Worm (Caenorhabditis elegans) whole organism, young adult: ENCODE results near the gene col-145.
A peak's percentile ranks its signal among the peaks of the same experiment; 100 is the strongest.

Experiments
- B0261.1 ChIP-seq: sonication (generic microtip); optimal IDR thresholded peaks from 2 replicates; lab custom pipeline; 2016; ENCODE audit warnings: mild to moderate bottlenecking, missing genetic modification characterization, moderate library complexity, missing compliant biosample characterization
- F39B2.1 ChIP-seq: fragments of 200-800 bp; sonication (Bioruptor generic); IDR thresholded peaks from 2 replicates; pipeline ENCODE4 v1.3.6; 2022; ENCODE audit warnings: missing genetic modification reagents, missing genetic modification characterization, missing compliant biosample characterization
- F52B5.7 ChIP-seq: sonication (generic microtip); optimal IDR thresholded peaks from 2 replicates; lab custom pipeline; 2016; ENCODE audit warnings: mild to moderate bottlenecking, missing genetic modification characterization, missing compliant biosample characterization
- F55B11.4 ChIP-seq: sonication (generic microtip); optimal IDR thresholded peaks from 2 replicates; lab custom pipeline; 2016; ENCODE audit warnings: missing compliant biosample characterization, missing genetic modification characterization, borderline replicate concordance; ENCODE audit not compliant: insufficient read depth
- F57C9.4 ChIP-seq: sonication (generic microtip); optimal IDR thresholded peaks from 2 replicates; lab custom pipeline; 2017; ENCODE audit warnings: mild to moderate bottlenecking, missing genetic modification characterization, missing compliant biosample characterization
- K12H6.12 ChIP-seq: fragments of 200-800 bp; sonication (Bioruptor generic); optimal IDR thresholded peaks from 2 replicates; lab custom pipeline; 2018; ENCODE audit warnings: mild to moderate bottlenecking, missing genetic modification characterization, missing compliant biosample characterization
- T07F8.4 ChIP-seq: sonication (generic microtip); optimal IDR thresholded peaks from 2 replicates; lab custom pipeline; 2016; ENCODE audit warnings: mild to moderate bottlenecking, missing genetic modification characterization, moderate library complexity, missing compliant biosample characterization
- Y53F4B.3 ChIP-seq: fragments of 200-800 bp; sonication (Bioruptor generic); IDR thresholded peaks from 2 replicates; pipeline ENCODE4 v1.3.6; 2022; ENCODE audit warnings: missing genetic modification reagents, missing genetic modification characterization, missing compliant biosample characterization
- Y56A3A.18 ChIP-seq: fragments of 200-800 bp; sonication (Bioruptor generic); IDR thresholded peaks from 2 replicates; pipeline ENCODE4 v1.3.6; 2022; ENCODE audit warnings: missing genetic modification reagents, missing genetic modification characterization, missing compliant biosample characterization
- Y79H2A.3 ChIP-seq: fragments of 200-800 bp; sonication (Bioruptor generic); conservative IDR thresholded peaks from 2 replicates; pipeline ENCODE4 v1.3.6; 2022; ENCODE audit warnings: missing genetic modification reagents, missing genetic modification characterization, missing compliant biosample characterization
- ZK185.1 ChIP-seq: sonication (generic microtip); optimal IDR thresholded peaks from 2 replicates; lab custom pipeline; 2016; ENCODE audit warnings: mild to moderate bottlenecking, missing genetic modification characterization, missing compliant biosample characterization; ENCODE audit not compliant: poor library complexity, severe bottlenecking
- ama-1 ChIP-seq, 3 experiments: fragments of 150-350 bp in 1 of 3; sonication (generic microtip) in 2 of 3; optimal IDR thresholded peaks; 2 replicates each; lab custom pipeline; 2014 to 2018; ENCODE audit warnings: missing biosample characterization in 2 of 3, missing genetic modification characterization in 2 of 3, missing genetic modification reagents in 2 of 3
- aptf-2 ChIP-seq: fragments of 200-800 bp; sonication (Bioruptor generic); conservative IDR thresholded peaks from 2 replicates; pipeline ENCODE4 v1.3.6; 2022; ENCODE audit warnings: missing genetic modification reagents, missing genetic modification characterization, missing compliant biosample characterization
- atf-7 ChIP-seq: sonication (generic microtip); optimal IDR thresholded peaks from 2 replicates; lab custom pipeline; 2017; ENCODE audit warnings: mild to moderate bottlenecking, missing genetic modification characterization, missing compliant biosample characterization
- attf-5 ChIP-seq: fragments of 200-800 bp; sonication (Bioruptor generic); optimal IDR thresholded peaks from 2 replicates; lab custom pipeline; 2018; ENCODE audit warnings: mild to moderate bottlenecking, missing genetic modification characterization, missing compliant biosample characterization
- attf-6 ChIP-seq: fragments of 200-800 bp; sonication (Bioruptor generic); IDR thresholded peaks from 2 replicates; pipeline ENCODE4 v1.3.6; 2022; ENCODE audit warnings: missing genetic modification reagents, missing genetic modification characterization, missing compliant biosample characterization
- cebp-2 ChIP-seq: fragments of 200-800 bp; sonication (Bioruptor generic); IDR thresholded peaks from 2 replicates; pipeline ENCODE4 v1.3.6; 2022; ENCODE audit warnings: missing genetic modification characterization, missing compliant biosample characterization
- ceh-58 ChIP-seq: fragments of 200-800 bp; sonication (Bioruptor generic); IDR thresholded peaks from 2 replicates; pipeline ENCODE4 v1.3.6; 2022; ENCODE audit warnings: missing genetic modification characterization, missing compliant biosample characterization
- ceh-79 ChIP-seq: sonication (generic microtip); optimal IDR thresholded peaks from 2 replicates; lab custom pipeline; 2017; ENCODE audit warnings: mild to moderate bottlenecking, missing genetic modification characterization, missing compliant biosample characterization
- ceh-91 ChIP-seq: fragments of 200-800 bp; sonication (Bioruptor generic); IDR thresholded peaks from 2 replicates; pipeline ENCODE4 v1.3.6; 2022; ENCODE audit warnings: missing genetic modification reagents, missing genetic modification characterization, missing compliant biosample characterization
- dox-1 ChIP-seq: fragments of 200-800 bp; sonication (Bioruptor generic); IDR thresholded peaks from 2 replicates; pipeline ENCODE4 v1.3.6; 2022; ENCODE audit warnings: missing genetic modification reagents, missing genetic modification characterization, missing compliant biosample characterization
- efl-1 ChIP-seq: fragments of 150-350 bp; optimal IDR thresholded peaks from 2 replicates; lab custom pipeline; 2014; ENCODE audit warnings: missing biosample characterization, missing genetic modification reagents, missing genetic modification characterization
- egl-18 ChIP-seq: fragments of 200-800 bp; sonication (Bioruptor generic); IDR thresholded peaks from 2 replicates; pipeline ENCODE4 v1.3.6; 2022; ENCODE audit warnings: missing genetic modification reagents, missing genetic modification characterization, missing compliant biosample characterization
- hmg-1.2 ChIP-seq: fragments of 200-800 bp; sonication (Bioruptor generic); IDR thresholded peaks from 2 replicates; pipeline ENCODE4 v1.3.6; 2022; ENCODE audit warnings: missing genetic modification reagents, missing genetic modification characterization, missing compliant biosample characterization
- hrde-1 ChIP-seq: sonication (generic microtip); optimal IDR thresholded peaks from 2 replicates; lab custom pipeline; 2016; ENCODE audit warnings: missing genetic modification characterization, mild to moderate bottlenecking, missing compliant biosample characterization, moderate library complexity, missing genotype, missing genetic modification reagents, borderline replicate concordance
- lin-26 ChIP-seq: fragments of 200-800 bp; sonication (Bioruptor generic); IDR thresholded peaks from 2 replicates; pipeline ENCODE4 v1.3.6; 2022; ENCODE audit warnings: missing genetic modification reagents, missing genetic modification characterization, missing compliant biosample characterization
- lin-40 ChIP-seq: sonication (generic microtip); optimal IDR thresholded peaks from 2 replicates; lab custom pipeline; 2016; ENCODE audit warnings: missing genetic modification characterization, mild to moderate bottlenecking, missing compliant biosample characterization, missing genotype, missing genetic modification reagents
- lin-54 ChIP-seq: fragments of 200-800 bp; sonication (Bioruptor generic); optimal IDR thresholded peaks from 2 replicates; lab custom pipeline; 2018; ENCODE audit warnings: mild to moderate bottlenecking, missing genetic modification characterization, missing compliant biosample characterization
- lir-1 ChIP-seq: fragments of 200-800 bp; sonication (Bioruptor generic); conservative IDR thresholded peaks from 2 replicates; pipeline ENCODE4 v1.3.6; 2022; ENCODE audit warnings: missing genetic modification reagents, missing genetic modification characterization, missing compliant biosample characterization
- madf-6 ChIP-seq: fragments of 200-800 bp; sonication (Bioruptor generic); IDR thresholded peaks from 2 replicates; pipeline ENCODE4 v1.3.6; 2022; ENCODE audit warnings: missing genetic modification reagents, missing genetic modification characterization, missing compliant biosample characterization
- mcd-1 ChIP-seq: fragments of 200-800 bp; sonication (Bioruptor generic); IDR thresholded peaks from 2 replicates; pipeline ENCODE4 v1.3.6; 2022; ENCODE audit warnings: missing genetic modification reagents, missing genetic modification characterization, missing compliant biosample characterization
- mes-4 ChIP-seq: sonication (generic microtip); optimal IDR thresholded peaks from 2 replicates; lab custom pipeline; 2016; ENCODE audit warnings: missing genotype, missing genetic modification characterization, missing compliant biosample characterization
- nhr-90 ChIP-seq: sonication (generic microtip); optimal IDR thresholded peaks from 2 replicates; lab custom pipeline; 2016; ENCODE audit warnings: missing genotype, mild to moderate bottlenecking, missing genetic modification characterization, missing compliant biosample characterization
- pbrm-1 ChIP-seq: fragments of 200-800 bp; sonication (Bioruptor generic); IDR thresholded peaks from 2 replicates; pipeline ENCODE4 v1.3.6; 2022; ENCODE audit warnings: missing genetic modification reagents, missing genetic modification characterization, missing compliant biosample characterization
- sdz-38 ChIP-seq: sonication (generic microtip); optimal IDR thresholded peaks from 2 replicates; lab custom pipeline; 2016; ENCODE audit warnings: missing genotype, missing genetic modification characterization, missing compliant biosample characterization
- sea-2 ChIP-seq: fragments of 200-800 bp; sonication (Bioruptor generic); IDR thresholded peaks from 2 replicates; pipeline ENCODE4 v1.3.6; 2022; ENCODE audit warnings: missing genetic modification characterization, missing compliant biosample characterization
- snpc-1.1 ChIP-seq: sonication (generic microtip); optimal IDR thresholded peaks from 2 replicates; lab custom pipeline; 2017; ENCODE audit warnings: missing genetic modification characterization, mild to moderate bottlenecking, missing compliant biosample characterization, antibody characterized with exemption, moderate library complexity, missing genotype, missing genetic modification reagents; ENCODE audit not compliant: insufficient read depth
- snpc-3.4 ChIP-seq: sonication (generic microtip); optimal IDR thresholded peaks from 2 replicates; lab custom pipeline; 2017; ENCODE audit warnings: missing genetic modification characterization, mild to moderate bottlenecking, missing compliant biosample characterization, antibody characterized with exemption, moderate library complexity, missing genotype, missing genetic modification reagents
- snpc-4 ChIP-seq, 5 experiments: fragments of 150-350 bp in 1 of 5; sonication (generic microtip) in 4 of 5; optimal IDR thresholded peaks; 2 replicates each; lab custom pipeline; 2014 to 2018; ENCODE audit warnings: missing genetic modification characterization in 5 of 5, missing biosample characterization in 3 of 5, antibody characterized with exemption in 2 of 5, mild to moderate bottlenecking in 2 of 5, missing compliant biosample characterization in 2 of 5, missing genotype in 2 of 5, moderate library complexity in 2 of 5, missing genetic modification reagents in 1 of 5
- tlf-1 ChIP-seq: fragments of 200-800 bp; sonication (Bioruptor generic); optimal IDR thresholded peaks from 2 replicates; lab custom pipeline; 2018; ENCODE audit warnings: mild to moderate bottlenecking, missing genetic modification characterization, missing compliant biosample characterization
- unc-62 ChIP-seq: fragments of 150-350 bp; optimal IDR thresholded peaks from 2 replicates; lab custom pipeline; 2014; ENCODE audit warnings: missing biosample characterization, missing genetic modification reagents, missing genetic modification characterization
- xnd-1 ChIP-seq: sonication (generic microtip); optimal IDR thresholded peaks from 2 replicates; lab custom pipeline; 2016; ENCODE audit warnings: missing genotype, missing genetic modification reagents, missing genetic modification characterization, missing compliant biosample characterization
- ztf-22 ChIP-seq: fragments of 200-800 bp; sonication (Bioruptor generic); optimal IDR thresholded peaks from 2 replicates; lab custom pipeline; 2018; ENCODE audit warnings: mild to moderate bottlenecking, missing genetic modification characterization, moderate library complexity, missing compliant biosample characterization
- ztf-25 ChIP-seq: fragments of 200-800 bp; sonication (Bioruptor generic); IDR thresholded peaks from 2 replicates; pipeline ENCODE4 v1.3.6; 2022; ENCODE audit warnings: missing genetic modification reagents, missing genetic modification characterization, missing compliant biosample characterization
- ztf-28 ChIP-seq: fragments of 200-800 bp; sonication (Bioruptor generic); IDR thresholded peaks from 2 replicates; pipeline ENCODE4 v1.3.6; 2022; ENCODE audit warnings: missing genetic modification reagents, missing genetic modification characterization, missing compliant biosample characterization
- ztf-3 ChIP-seq: fragments of 200-800 bp; sonication (Bioruptor generic); optimal IDR thresholded peaks from 2 replicates; lab custom pipeline; 2018; ENCODE audit warnings: mild to moderate bottlenecking, missing genetic modification characterization, missing compliant biosample characterization

Gene col-145

DNA sequence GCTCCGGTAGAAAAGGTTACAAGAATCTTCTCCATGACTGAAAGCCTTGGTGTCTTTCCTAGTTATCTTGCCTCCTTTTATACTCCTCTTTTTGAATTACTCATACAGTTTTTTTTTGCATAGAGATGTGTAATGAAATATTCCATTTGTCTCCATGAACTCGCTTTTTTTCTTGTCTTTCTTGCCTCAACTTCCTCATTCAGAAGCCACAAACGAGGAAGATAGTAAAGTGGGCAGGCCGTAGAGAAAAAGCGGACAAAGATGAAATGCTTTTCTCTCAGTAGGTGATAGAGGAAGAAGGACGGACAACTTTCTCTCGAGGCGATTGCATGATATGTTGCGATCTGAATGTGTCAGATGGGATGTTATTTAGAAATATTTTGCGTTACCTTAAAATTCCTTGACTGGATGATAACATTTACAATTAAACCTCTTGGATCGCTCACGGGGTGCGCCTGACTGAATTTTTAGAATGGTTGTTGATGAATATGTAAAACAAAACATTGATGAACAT lies at the start of gene col-145:
TSS of gene col-145 (minus strand) at position 51 of the 514 bp plus-strand sequence.
- TF ChIP-seq K12H6.12 (tag; lab: Kevin White, UChicago) (no peak), hrde-1 (tag; lab: Kevin White, UChicago) (no peak), lir-1 (GFP tag; lab: Robert Waterston, UW) (no peak), Y53F4B.3 (GFP tag; lab: Robert Waterston, UW) (no peak), nhr-90 (no peak), efl-1 (GFP tag; lab: Kevin White, UChicago) (no peak), lin-26 (GFP tag; lab: Robert Waterston, UW) (no peak), atf-7 (tag; lab: Kevin White, UChicago) (no peak), T07F8.4 (tag; lab: Kevin White, UChicago) (no peak), ztf-3 (no peak), F39B2.1 (GFP tag; lab: Robert Waterston, UW) (no peak), xnd-1 (no peak), sdz-38 (tag; lab: Kevin White, UChicago) (no peak), sea-2 (GFP tag; lab: Robert Waterston, UW) (no peak), snpc-3.4 (tag; lab: Kevin White, UChicago) (no peak), cebp-2 (no peak), ceh-58 (GFP tag; lab: Robert Waterston, UW) (no peak), ceh-79 (no peak)

DNA sequence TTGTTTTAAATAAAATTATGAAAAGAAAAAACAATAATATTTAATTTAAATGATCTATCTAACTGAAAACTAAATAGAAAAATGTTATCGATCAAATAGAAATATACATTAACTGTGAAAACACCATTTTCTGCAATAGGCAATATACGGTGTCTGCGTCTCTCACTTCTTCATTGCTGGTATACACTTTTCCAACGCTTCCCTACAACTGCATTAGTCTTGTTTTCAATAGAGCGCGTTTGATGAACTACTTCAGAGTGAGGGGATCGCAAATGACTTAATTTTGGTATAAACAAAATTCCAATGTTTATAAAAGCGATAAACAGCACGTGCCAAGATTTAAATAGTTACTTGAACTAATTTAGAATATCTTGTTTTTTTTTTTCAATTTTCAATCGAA lies 49.7 kb upstream of the col-145 start:
- TF ChIP-seq F55B11.4 (tag; lab: Kevin White, UChicago) (no peak), F52B5.7 (tag; lab: Kevin White, UChicago) (no peak), sdz-38 (tag; lab: Kevin White, UChicago) (no peak), Y56A3A.18 (no peak), egl-18 (GFP tag; lab: Robert Waterston, UW) (no peak), F57C9.4 (no peak), B0261.1 (no peak), ceh-91 (no peak), ztf-25 (GFP tag; lab: Robert Waterston, UW) (no peak), attf-6 (GFP tag; lab: Robert Waterston, UW) (no peak), K12H6.12 (tag; lab: Kevin White, UChicago) (peak; percentile 8), ztf-28 (GFP tag; lab: Robert Waterston, UW) (no peak), snpc-4 (GFP tag; optimal IDR thresholded peaks at IDR 0.05; lab: Kevin White, UChicago) (no peak), snpc-4 (tag; optimal IDR thresholded peaks at IDR 0.05; lab: Kevin White, UChicago) (peak in 1 of 4 experiments; percentile 60), ZK185.1 (tag; lab: Kevin White, UChicago) (no peak), unc-62 (no peak), mes-4 (tag; lab: Kevin White, UChicago) (no peak), ama-1 (optimal IDR thresholded peaks at IDR 0.05; lab: Kevin White, UChicago) (no peak), ama-1 (GFP tag; optimal IDR thresholded peaks at IDR 0.05; lab: Kevin White, UChicago) (no peak), hmg-1.2 (GFP tag; lab: Robert Waterston, UW) (peak; percentile 74; the same call in 1 of the 2 replicates), ztf-22 (no peak), dox-1 (GFP tag; lab: Robert Waterston, UW) (peak; percentile 47; the same call in 1 of the 2 replicates), Y79H2A.3 (GFP tag; lab: Robert Waterston, UW) (no peak), mcd-1 (GFP tag; lab: Robert Waterston, UW) (peak; percentile 48; the same call in 1 of the 2 replicates), pbrm-1 (GFP tag; lab: Robert Waterston, UW) (no peak), madf-6 (GFP tag; lab: Robert Waterston, UW) (no peak), lin-54 (GFP tag; lab: Kevin White, UChicago) (no peak), tlf-1 (no peak), attf-5 (GFP tag; lab: Kevin White, UChicago) (peak; percentile 87), lin-40 (tag; lab: Kevin White, UChicago) (no peak), aptf-2 (no peak), snpc-1.1 (tag; lab: Kevin White, UChicago) (no peak)
